Fruit fly (Drosophila melanogaster): ENCODE results near the gene CG34408.

DNA sequence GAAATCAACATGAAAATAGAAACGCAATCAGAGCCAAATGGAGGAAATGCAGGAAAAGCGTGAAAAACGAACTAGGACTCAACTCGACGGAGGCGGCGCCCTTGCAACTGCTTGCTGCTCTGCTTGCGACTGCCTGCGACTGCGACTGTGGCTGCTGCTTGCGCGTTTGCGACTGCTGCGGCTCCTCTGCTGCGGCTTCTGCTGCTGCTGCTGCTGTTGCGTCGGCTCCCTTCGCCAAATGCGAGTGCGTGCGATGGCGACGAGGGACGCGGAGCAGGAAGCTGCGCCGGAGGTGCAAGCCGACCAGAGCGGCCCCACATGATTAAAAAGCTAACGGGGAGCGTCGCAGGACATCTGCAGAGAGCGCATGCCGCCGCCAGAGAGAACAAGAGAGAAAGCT, 41.3 kb downstream of the CG34408 start:
- TF ChIP-seq CG6854 (GFP tag; optimal IDR thresholded peaks at IDR 0.05) (no peak), CG6792 (GFP tag; optimal IDR thresholded peaks at IDR 0.05) (no peak)

Measured in whole organism, prepupa.